Fruit fly (Drosophila melanogaster): Measurements from ENCODE around the gene CG31373.

dm6 chr3R:10709264-10709663 is at the start of gene CG31373:
- TF ChIP-seq maf-S (GFP tag; optimal IDR thresholded peaks at IDR 0.05), result no peak
- no peak for TF ChIP-seq CG11504 (tag; optimal IDR thresholded peaks at IDR 0.05)
- TF ChIP-seq dmrt11E (tag; optimal IDR thresholded peaks at IDR 0.05), result no peak

All from whole organism, embryonic.